Worm (Caenorhabditis elegans): Measurements from ENCODE around the gene cyp-25A6.
"Not testable (repeated sequence)": the region's sequence is repeated elsewhere in the genome, so short reads cannot be mapped to it uniquely, and the experiment has no call there.

cyp-25A6 gene

ce11 chrIV:4176088-4176487, 21.2 kb upstream of the cyp-25A6 start, which contains the start of gene dnj-15:
Gene dnj-15 (plus strand): TSS chrIV:4176388.
- TF ChIP-seq ref-1 (GFP tag; conservative IDR thresholded peaks at IDR 0.05) (no peak), cog-1 (tag; optimal IDR thresholded peaks at IDR 0.05) (no peak), T22C8.4 (GFP tag; IDR thresholded peaks at IDR 0.05) (no peak), ztf-23 (GFP tag; IDR thresholded peaks at IDR 0.05) (no peak), tab-1 (GFP tag; IDR thresholded peaks at IDR 0.05) (no peak), klf-2 (GFP tag; conservative IDR thresholded peaks at IDR 0.05) (no peak), med-1 (GFP tag; optimal IDR thresholded peaks at IDR 0.05; ENCODE audit: insufficient read depth) (no peak), flt-1 (GFP tag; IDR thresholded peaks at IDR 0.05) (no peak), ztf-29 (GFP tag; IDR thresholded peaks at IDR 0.05) (no peak)

ce11 chrIV:4176659-4177058, 20.6 kb upstream of the cyp-25A6 start:
- TF ChIP-seq cog-1 (tag; optimal IDR thresholded peaks at IDR 0.05) (no peak), tab-1 (GFP tag; IDR thresholded peaks at IDR 0.05) (no peak), flt-1 (GFP tag; IDR thresholded peaks at IDR 0.05) (no peak), ref-1 (GFP tag; conservative IDR thresholded peaks at IDR 0.05) (no peak)

ce11 chrIV:4177560-4177959, 19.7 kb upstream of the cyp-25A6 start:
- TF ChIP-seq flt-1 (GFP tag; IDR thresholded peaks at IDR 0.05) (no peak), tab-1 (GFP tag; IDR thresholded peaks at IDR 0.05) (no peak)

- no peak for TF ChIP-seq cog-1 (tag; optimal IDR thresholded peaks at IDR 0.05)
- no peak for TF ChIP-seq flt-1 (GFP tag; IDR thresholded peaks at IDR 0.05)
- TF ChIP-seq ztf-23 (GFP tag; IDR thresholded peaks at IDR 0.05): no peak
- no peak for TF ChIP-seq tab-1 (GFP tag; IDR thresholded peaks at IDR 0.05)
- TF ChIP-seq klf-2 (GFP tag; conservative IDR thresholded peaks at IDR 0.05): no peak
- no peak for TF ChIP-seq ref-1 (GFP tag; conservative IDR thresholded peaks at IDR 0.05)
- TF ChIP-seq med-1 (GFP tag; optimal IDR thresholded peaks at IDR 0.05; ENCODE audit: insufficient read depth): no peak
- TF ChIP-seq T22C8.4 (GFP tag; IDR thresholded peaks at IDR 0.05): no peak
- no peak for TF ChIP-seq ztf-29 (GFP tag; IDR thresholded peaks at IDR 0.05)
These were observed 18.8 kb upstream of the cyp-25A6 start, which contains the start of gene tsen-34 for ce11 chrIV:4178424-4178823. Gene tsen-34 (plus strand): TSS chrIV:4178457.

ce11 chrIV:4180032-4180431, 17.2 kb upstream of the cyp-25A6 start:
- TF ChIP-seq ztf-23 (GFP tag; IDR thresholded peaks at IDR 0.05): 0 out of 2 replicates have a peak, but pooled peaks have one; percentile 39

ce11 chrIV:4184767-4185166, 12.5 kb upstream of the cyp-25A6 start:
- TF ChIP-seq ztf-23 (GFP tag; IDR thresholded peaks at IDR 0.05) (peak; percentile 78), flt-1 (GFP tag; IDR thresholded peaks at IDR 0.05) (peak; percentile 51; the same call in 1 of the 2 replicates)

ce11 chrIV:4186099-4186498, 11.2 kb upstream of the cyp-25A6 start, which contains the start of gene K08D10.11:
Gene K08D10.11 (minus strand): TSS chrIV:4186199.
- TF ChIP-seq klf-2 (GFP tag; conservative IDR thresholded peaks at IDR 0.05); cog-1 (tag; optimal IDR thresholded peaks at IDR 0.05); flt-1 (GFP tag; IDR thresholded peaks at IDR 0.05): not testable (repeated sequence)

ce11 chrIV:4196729-4197128, 538 bp upstream of the cyp-25A6 start, which contains the start of gene K06B9.6:
Gene K06B9.6 (minus strand): TSS chrIV:4196829.
- TF ChIP-seq T22C8.4 (GFP tag; IDR thresholded peaks at IDR 0.05); cog-1 (tag; optimal IDR thresholded peaks at IDR 0.05); ztf-23 (GFP tag; IDR thresholded peaks at IDR 0.05): not testable (repeated sequence)

- TF ChIP-seq flt-1 (GFP tag; IDR thresholded peaks at IDR 0.05): no peak
- no peak for TF ChIP-seq T22C8.4 (GFP tag; IDR thresholded peaks at IDR 0.05)
- no peak for TF ChIP-seq tab-1 (GFP tag; IDR thresholded peaks at IDR 0.05)
- no peak for TF ChIP-seq ztf-23 (GFP tag; IDR thresholded peaks at IDR 0.05)
- no peak for TF ChIP-seq med-1 (GFP tag; optimal IDR thresholded peaks at IDR 0.05; ENCODE audit: insufficient read depth)
- no peak for TF ChIP-seq cog-1 (tag; optimal IDR thresholded peaks at IDR 0.05)
- TF ChIP-seq klf-2 (GFP tag; conservative IDR thresholded peaks at IDR 0.05): no peak
- no peak for TF ChIP-seq ztf-29 (GFP tag; IDR thresholded peaks at IDR 0.05)
These were observed 7.0 kb downstream of the cyp-25A6 start, which contains the start of gene pax-2 for ce11 chrIV:4204275-4204674. Gene pax-2 (minus strand): TSS chrIV:4204375.

ce11 chrIV:4207088-4207487, 9.8 kb downstream of the cyp-25A6 start, which contains the start of gene osgn-1:
Gene osgn-1 (plus strand): TSS chrIV:4207388.
- TF ChIP-seq med-1 (GFP tag; optimal IDR thresholded peaks at IDR 0.05; ENCODE audit: insufficient read depth) (no peak), ztf-23 (GFP tag; IDR thresholded peaks at IDR 0.05) (no peak), ref-1 (GFP tag; conservative IDR thresholded peaks at IDR 0.05) (no peak), cog-1 (tag; optimal IDR thresholded peaks at IDR 0.05) (no peak), tab-1 (GFP tag; IDR thresholded peaks at IDR 0.05) (no peak), T22C8.4 (GFP tag; IDR thresholded peaks at IDR 0.05) (no peak), ztf-29 (GFP tag; IDR thresholded peaks at IDR 0.05) (no peak), flt-1 (GFP tag; IDR thresholded peaks at IDR 0.05) (no peak), klf-2 (GFP tag; conservative IDR thresholded peaks at IDR 0.05) (no peak)

ce11 chrIV:4209084-4209483, 11.8 kb downstream of the cyp-25A6 start:
- TF ChIP-seq klf-2 (GFP tag; conservative IDR thresholded peaks at IDR 0.05): no peak
- no peak for TF ChIP-seq T22C8.4 (GFP tag; IDR thresholded peaks at IDR 0.05)
- no peak for TF ChIP-seq ref-1 (GFP tag; conservative IDR thresholded peaks at IDR 0.05)
- TF ChIP-seq ztf-29 (GFP tag; IDR thresholded peaks at IDR 0.05): no peak
- TF ChIP-seq flt-1 (GFP tag; IDR thresholded peaks at IDR 0.05): no peak
- TF ChIP-seq tab-1 (GFP tag; IDR thresholded peaks at IDR 0.05): no peak
- no peak for TF ChIP-seq med-1 (GFP tag; optimal IDR thresholded peaks at IDR 0.05; ENCODE audit: insufficient read depth)
- no peak for TF ChIP-seq cog-1 (tag; optimal IDR thresholded peaks at IDR 0.05)
- TF ChIP-seq ztf-23 (GFP tag; IDR thresholded peaks at IDR 0.05): no peak

Measured in whole organism, midembryonic.